Fruit fly (Drosophila melanogaster) whole organism, embryonic: ENCODE measurements around the gene CG14234.

Experiments
- B-H2 ChIP-seq: fragments of 200-800 bp; sonication (Bioruptor generic); optimal IDR thresholded peaks from 2 replicates; lab custom pipeline; 2018; ENCODE audit warnings: missing biosample characterization, mild to moderate bottlenecking, missing genetic modification characterization
- Bdp1 ChIP-seq: fragments of 200-800 bp; sonication (Bioruptor generic); optimal IDR thresholded peaks from 3 replicates; lab custom pipeline; 2016; ENCODE audit warnings: missing biosample characterization, missing genetic modification characterization
- Bgb ChIP-seq: fragments of 200-800 bp; sonication (Bioruptor generic); IDR thresholded peaks from 2 replicates; pipeline ENCODE4 v1.3.6; 2022; ENCODE audit warnings: missing biosample characterization, missing genetic modification characterization; ENCODE audit not compliant: partially characterized antibody
- Bteb2 ChIP-seq: fragments of 200-800 bp; sonication (Bioruptor generic); optimal IDR thresholded peaks from 2 replicates; lab custom pipeline; 2016; ENCODE audit warnings: missing biosample characterization, missing genetic modification characterization
- CG10147 ChIP-seq: fragments of 200-800 bp; sonication (Bioruptor generic); optimal IDR thresholded peaks from 2 replicates; lab custom pipeline; 2019; ENCODE audit warnings: missing biosample characterization, mild to moderate bottlenecking, missing genetic modification characterization, moderate library complexity
- CG10462 ChIP-seq: fragments of 200-800 bp; sonication (Bioruptor generic); optimal IDR thresholded peaks from 2 replicates; lab custom pipeline; 2016; ENCODE audit warnings: missing biosample characterization, missing genetic modification characterization
- CG11398 ChIP-seq: fragments of 200-800 bp; sonication (Bioruptor generic); optimal IDR thresholded peaks from 2 replicates; lab custom pipeline; 2016; ENCODE audit warnings: missing biosample characterization, missing genetic modification characterization
- CG11504 ChIP-seq: fragments of 200-800 bp; sonication (Bioruptor generic); optimal IDR thresholded peaks from 3 replicates; lab custom pipeline; 2019; ENCODE audit warnings: missing biosample characterization, mild to moderate bottlenecking, missing genetic modification characterization, moderate library complexity
- CG13894 ChIP-seq: fragments of 200-800 bp; sonication (Bioruptor generic); optimal IDR thresholded peaks from 3 replicates; lab custom pipeline; 2018; ENCODE audit warnings: missing biosample characterization, mild to moderate bottlenecking, missing genetic modification characterization, moderate library complexity
- CG14441 ChIP-seq: fragments of 200-800 bp; sonication (Bioruptor generic); IDR thresholded peaks from 2 replicates; pipeline ENCODE4 v1.3.6; 2022; ENCODE audit warnings: missing biosample characterization, missing genetic modification characterization
- CG3065 ChIP-seq: fragments of 200-800 bp; sonication (Bioruptor generic); optimal IDR thresholded peaks from 2 replicates; lab custom pipeline; 2016; ENCODE audit warnings: missing biosample characterization, missing genetic modification characterization
- CG31441 ChIP-seq: fragments of 200-800 bp; sonication (Bioruptor generic); IDR thresholded peaks from 2 replicates; pipeline ENCODE4 v1.3.6; 2022; ENCODE audit warnings: missing biosample characterization, missing genetic modification characterization
- CG3407 ChIP-seq: fragments of 200-800 bp; sonication (Bioruptor generic); optimal IDR thresholded peaks from 2 replicates; lab custom pipeline; 2018; ENCODE audit warnings: missing biosample characterization, mild to moderate bottlenecking, missing genetic modification characterization
- CG3995 ChIP-seq: fragments of 200-800 bp; sonication (Bioruptor generic); optimal IDR thresholded peaks from 3 replicates; lab custom pipeline; 2016; ENCODE audit warnings: missing biosample characterization, missing genetic modification characterization
- CG5245 ChIP-seq: fragments of 200-800 bp; sonication (Bioruptor generic); optimal IDR thresholded peaks from 3 replicates; lab custom pipeline; 2016; ENCODE audit warnings: missing biosample characterization, missing genetic modification characterization
- CG6689 ChIP-seq: fragments of 200-800 bp; sonication (Bioruptor generic); IDR thresholded peaks from 2 replicates; pipeline ENCODE4 v1.3.6; 2022; ENCODE audit warnings: missing biosample characterization, missing genetic modification characterization
- CG7928 ChIP-seq: fragments of 200-800 bp; sonication (Bioruptor generic); optimal IDR thresholded peaks from 2 replicates; lab custom pipeline; 2017; ENCODE audit warnings: missing biosample characterization, mild to moderate bottlenecking, missing genetic modification characterization
- CG8765 ChIP-seq: fragments of 200-800 bp; sonication (Bioruptor generic); IDR thresholded peaks from 2 replicates; pipeline ENCODE4 v1.3.6; 2022; ENCODE audit warnings: missing biosample characterization, missing genetic modification characterization
- Camta ChIP-seq: fragments of 200-800 bp; sonication (Bioruptor generic); optimal IDR thresholded peaks from 2 replicates; lab custom pipeline; 2016; ENCODE audit warnings: missing biosample characterization, missing genetic modification characterization
- Chrac-16 ChIP-seq: fragments of 200-800 bp; sonication (Bioruptor generic); optimal IDR thresholded peaks from 3 replicates; lab custom pipeline; 2016; ENCODE audit warnings: missing biosample characterization, missing genetic modification characterization
- D19A ChIP-seq: fragments of 200-800 bp; optimal IDR thresholded peaks from 3 replicates; lab custom pipeline; 2019; ENCODE audit warnings: missing biosample characterization, mild to moderate bottlenecking, missing genetic modification characterization, moderate library complexity
- Dip2 ChIP-seq: fragments of 200-800 bp; sonication (Bioruptor generic); IDR thresholded peaks from 2 replicates; pipeline ENCODE4 v1.3.6; 2022; ENCODE audit warnings: missing biosample characterization, missing genetic modification characterization
- Fer1 ChIP-seq: fragments of 200-800 bp; sonication (Bioruptor generic); optimal IDR thresholded peaks from 2 replicates; lab custom pipeline; 2017; ENCODE audit warnings: missing biosample characterization, mild to moderate bottlenecking, missing genetic modification characterization
- Gug ChIP-seq: fragments of 200-800 bp; sonication (Bioruptor generic); IDR thresholded peaks from 4 replicates; pipeline ENCODE4 v1.3.6; 2022; ENCODE audit warnings: missing biosample characterization, missing genetic modification characterization
- Hey ChIP-seq: fragments of 200-800 bp; sonication (Bioruptor generic); optimal IDR thresholded peaks from 3 replicates; lab custom pipeline; 2018; ENCODE audit warnings: missing biosample characterization, mild to moderate bottlenecking, missing genetic modification characterization
- Hr51 ChIP-seq, 2 experiments: fragments of 200-800 bp; sonication (Bioruptor generic); optimal IDR thresholded peaks; 2 replicates in 1 of 2; 3 replicates in 1 of 2; lab custom pipeline; 2016 to 2018; ENCODE audit warnings: missing biosample characterization in 2 of 2, missing genetic modification characterization in 2 of 2, mild to moderate bottlenecking in 1 of 2, moderate library complexity in 1 of 2
- Nf-YA ChIP-seq: fragments of 200-800 bp; sonication (Bioruptor generic); IDR thresholded peaks from 2 replicates; pipeline ENCODE4 v1.3.6; 2022; ENCODE audit warnings: missing biosample characterization, missing genetic modification characterization
- Nf-YB ChIP-seq: fragments of 200-800 bp; sonication (Bioruptor generic); optimal IDR thresholded peaks from 3 replicates; lab custom pipeline; 2019; ENCODE audit warnings: missing biosample characterization, mild to moderate bottlenecking, missing genetic modification characterization, moderate library complexity
- Pdp1 ChIP-seq, 2 experiments: fragments of 200-800 bp; sonication (Bioruptor generic); optimal IDR thresholded peaks; 3 replicates each; lab custom pipeline; 2016; ENCODE audit warnings: missing biosample characterization in 2 of 2, missing genetic modification characterization in 2 of 2, mild to moderate bottlenecking in 1 of 2, moderate library complexity in 1 of 2
- Ptx1 ChIP-seq: fragments of 200-800 bp; sonication (Bioruptor generic); IDR thresholded peaks from 2 replicates; pipeline ENCODE4 v1.3.6; 2022; ENCODE audit warnings: missing biosample characterization, missing genetic modification characterization
- Taf1 ChIP-seq: fragments of 200-800 bp; sonication (Bioruptor generic); IDR thresholded peaks from 2 replicates; pipeline ENCODE4 v1.3.6; 2022; ENCODE audit warnings: missing biosample characterization, missing genetic modification characterization
- bab2 ChIP-seq: fragments of 200-800 bp; sonication (Bioruptor generic); optimal IDR thresholded peaks from 2 replicates; lab custom pipeline; 2016; ENCODE audit warnings: missing biosample characterization, missing genetic modification characterization
- cwo ChIP-seq: fragments of 200-800 bp; sonication (Bioruptor generic); optimal IDR thresholded peaks from 3 replicates; lab custom pipeline; 2017; ENCODE audit warnings: missing biosample characterization, missing genetic modification characterization, mild to moderate bottlenecking, moderate library complexity, missing genetic modification reagents
- dmrt99B ChIP-seq: fragments of 200-800 bp; sonication (Bioruptor generic); optimal IDR thresholded peaks from 2 replicates; lab custom pipeline; 2018; ENCODE audit warnings: missing biosample characterization, mild to moderate bottlenecking, missing genetic modification characterization, moderate library complexity
- fd3F ChIP-seq: fragments of 200-800 bp; sonication (Bioruptor generic); optimal IDR thresholded peaks from 2 replicates; lab custom pipeline; 2018; ENCODE audit warnings: missing biosample characterization, mild to moderate bottlenecking, missing genetic modification characterization, moderate library complexity
- ham ChIP-seq: fragments of 200-800 bp; sonication (Bioruptor generic); IDR thresholded peaks from 2 replicates; pipeline ENCODE4 v1.3.6; 2022; ENCODE audit warnings: missing biosample characterization, missing genetic modification characterization
- jigr1 ChIP-seq: fragments of 200-800 bp; sonication (Bioruptor generic); IDR thresholded peaks from 3 replicates; pipeline ENCODE4 v1.3.6; 2022; ENCODE audit warnings: missing biosample characterization, missing genetic modification characterization
- ken ChIP-seq: fragments of 200-800 bp; sonication (Bioruptor generic); IDR thresholded peaks from 3 replicates; pipeline ENCODE4 v1.3.6; 2022; ENCODE audit warnings: missing biosample characterization, missing genetic modification characterization
- lola ChIP-seq, 3 experiments: fragments of >200 bp in 2 of 3; fragments of 200-800 bp in 1 of 3; sonication (Bioruptor generic) in 1 of 3; optimal IDR thresholded peaks; 2 replicates each; lab custom pipeline; 2017 to 2019; ENCODE audit warnings: missing biosample characterization in 3 of 3, missing genetic modification characterization in 3 of 3, mild to moderate bottlenecking in 1 of 3, moderate library complexity in 1 of 3
- nau ChIP-seq: fragments of 200-800 bp; sonication (Bioruptor generic); optimal IDR thresholded peaks from 3 replicates; lab custom pipeline; 2017; ENCODE audit warnings: missing biosample characterization, mild to moderate bottlenecking, missing genetic modification characterization, missing genetic modification reagents
- oc ChIP-seq: fragments of 200-800 bp; sonication (Bioruptor generic); optimal IDR thresholded peaks from 2 replicates; lab custom pipeline; 2018; ENCODE audit warnings: missing biosample characterization, mild to moderate bottlenecking, missing genetic modification characterization, moderate library complexity
- pb ChIP-seq: fragments of 200-800 bp; sonication (Bioruptor generic); optimal IDR thresholded peaks from 3 replicates; lab custom pipeline; 2016; ENCODE audit warnings: missing biosample characterization, missing genetic modification characterization
- pita ChIP-seq: fragments of 200-800 bp; sonication (Bioruptor generic); optimal IDR thresholded peaks from 2 replicates; lab custom pipeline; 2017; ENCODE audit warnings: missing biosample characterization, mild to moderate bottlenecking, missing genetic modification characterization
- prd ChIP-seq, 3 experiments: fragments of >200 bp in 2 of 3; fragments of 200-800 bp in 1 of 3; sonication (Bioruptor generic) in 1 of 3; optimal IDR thresholded peaks in 2 of 3; IDR thresholded peaks in 1 of 3; 2 replicates in 2 of 3; 3 replicates in 1 of 3; pipeline versions ENCODE4 v1.3.6 to Lab custom; 2017 to 2022; ENCODE audit warnings: missing biosample characterization in 1 of 3, missing genetic modification characterization in 1 of 3
- run ChIP-seq: fragments of 200-800 bp; sonication (Bioruptor generic); optimal IDR thresholded peaks from 3 replicates; lab custom pipeline; 2018; ENCODE audit warnings: missing biosample characterization, mild to moderate bottlenecking, missing genetic modification characterization
- sens ChIP-seq: fragments of 200-800 bp; sonication (Bioruptor generic); peaks from one replicate; lab custom pipeline; 2016; ENCODE audit warnings: missing biosample characterization, missing genetic modification characterization
- sim ChIP-seq: fragments of 200-800 bp; sonication (Bioruptor generic); IDR thresholded peaks from 2 replicates; pipeline ENCODE4 v1.3.6; 2022; ENCODE audit warnings: missing biosample characterization, missing genetic modification characterization
- sr ChIP-seq: fragments of 200-800 bp; sonication (Bioruptor generic); IDR thresholded peaks from 3 replicates; pipeline ENCODE4 v1.3.6; 2022; ENCODE audit warnings: missing biosample characterization, missing genetic modification characterization
- toy ChIP-seq: fragments of 200-800 bp; sonication (Bioruptor generic); IDR thresholded peaks from 2 replicates; pipeline ENCODE4 v1.3.6; 2022; ENCODE audit warnings: missing biosample characterization, missing genetic modification characterization
- twi ChIP-seq: fragments of 200-800 bp; optimal IDR thresholded peaks from 2 replicates; lab custom pipeline; 2019; ENCODE audit warnings: missing biosample characterization, mild to moderate bottlenecking, missing genetic modification characterization, moderate library complexity

The CG14234 gene

dm6 chrX:19744003-19744488, 8.7 kb downstream of the CG14234 start, which contains the start of the genes CG18809, COX6B, CG33932 and Rpp20:
CG18809 (minus strand) TSS chrX:19744335.
COX6B (minus strand) TSS chrX:19744335.
CG33932 (plus strand) TSS chrX:19744431.
Rpp20 (plus strand) TSS chrX:19744431.
- TF ChIP-seq pb (peak; percentile 28), Bteb2 (peak; percentile 58), pita (no peak), CG31441 (GFP tag; lab: Robert Waterston, UW) (no peak; the same call in 1 of the 2 replicates), Fer1 (GFP tag; lab: Kevin White, UChicago) (peak; percentile 75), cwo (no peak), CG3995 (peak; percentile 93), Bgb (GFP tag; lab: Robert Waterston, UW) (peak; percentile 99), bab2 (peak; percentile 66), B-H2 (GFP tag; lab: Kevin White, UChicago) (peak; percentile 79), prd (optimal IDR thresholded peaks at IDR 0.05; lab: Kevin White, UChicago) (no peak), prd (GFP tag; IDR thresholded peaks at IDR 0.05; lab: Robert Waterston, UW) (peak; percentile 40; the same call in 1 of the 3 replicates), CG11504 (tag; lab: Kevin White, UChicago) (no peak), sr (GFP tag; lab: Robert Waterston, UW) (no peak), run (tag; lab: Kevin White, UChicago) (no peak), sens (GFP tag; lab: Kevin White, UChicago) (peak; percentile 91), nau (GFP tag; lab: Kevin White, UChicago) (no peak), Chrac-16 (GFP tag; lab: Kevin White, UChicago) (peak; percentile 40), CG6689 (GFP tag; lab: Robert Waterston, UW) (peak; percentile 20; the same call in 1 of the 2 replicates), CG5245 (no peak), fd3F (GFP tag; lab: Kevin White, UChicago) (no peak), oc (tag; lab: Kevin White, UChicago) (no peak), CG14441 (GFP tag; lab: Robert Waterston, UW) (peak; percentile 26; the same call in 1 of the 2 replicates), CG3065 (GFP tag; lab: Kevin White, UChicago) (no peak), Hr51 (GFP tag; optimal IDR thresholded peaks at IDR 0.05; lab: Kevin White, UChicago) (peak; percentile 1 to 65), CG10147 (GFP tag; lab: Kevin White, UChicago) (peak; percentile 11), CG3407 (GFP tag; lab: Kevin White, UChicago) (no peak), ken (peak; percentile 86), Nf-YB (peak; percentile 35), dmrt99B (tag; lab: Kevin White, UChicago) (no peak), ham (GFP tag; lab: Robert Waterston, UW) (no peak), twi (tag; lab: Kevin White, UChicago) (peak; percentile 18), Dip2 (GFP tag; lab: Robert Waterston, UW) (no peak), CG11398 (GFP tag; lab: Kevin White, UChicago) (peak; percentile 59), Bdp1 (GFP tag; lab: Kevin White, UChicago) (peak; percentile 63), Ptx1 (GFP tag; lab: Robert Waterston, UW) (peak; percentile 66), Nf-YA (GFP tag; lab: Robert Waterston, UW) (0 out of 2 replicates have a peak, but pooled peaks have one; percentile 18), Pdp1 (GFP tag; optimal IDR thresholded peaks at IDR 0.05; lab: Kevin White, UChicago) (peak; percentile 38 to 96), lola (GFP tag; optimal IDR thresholded peaks at IDR 0.05; lab: Kevin White, UChicago) (no peak), Camta (GFP tag; lab: Kevin White, UChicago) (peak; percentile 44), sim (GFP tag; lab: Robert Waterston, UW) (no peak), Gug (GFP tag; lab: Robert Waterston, UW) (peak; percentile 65; the same call in 3 of the 4 replicates), D19A (tag; lab: Kevin White, UChicago) (no peak), toy (GFP tag; lab: Robert Waterston, UW) (no peak), jigr1 (GFP tag; lab: Robert Waterston, UW) (no peak), CG10462 (GFP tag; lab: Kevin White, UChicago) (peak; percentile 9), CG8765 (GFP tag; lab: Robert Waterston, UW) (peak; percentile 40; the same call in 1 of the 2 replicates), Taf1 (GFP tag; lab: Robert Waterston, UW) (peak; percentile 31; the same call in 1 of the 2 replicates), CG13894 (peak; percentile 81), Hey (peak; percentile 46), CG7928 (GFP tag; lab: Kevin White, UChicago) (peak; percentile 41)
